Worm (Caenorhabditis elegans) whole organism, late embryonic: ENCODE data around the gene cdh-1.

Experiments
- F13H6.1 ChIP-seq: sonication (generic microtip); optimal IDR thresholded peaks from 2 replicates; lab custom pipeline; 2016; ENCODE audit warnings: missing genetic modification characterization, missing compliant biosample characterization
- K09A11.1 ChIP-seq: sonication (generic microtip); optimal IDR thresholded peaks from 2 replicates; lab custom pipeline; 2017; ENCODE audit warnings: antibody characterized with exemption, mild to moderate bottlenecking, missing genetic modification characterization, missing compliant biosample characterization; ENCODE audit not compliant: insufficient read depth
- ama-1 ChIP-seq: fragments of 150-350 bp; optimal IDR thresholded peaks from 2 replicates; lab custom pipeline; 2014
- ceh-14 ChIP-seq: sonication (generic microtip); optimal IDR thresholded peaks from 2 replicates; lab custom pipeline; 2016; ENCODE audit warnings: missing genotype, missing genetic modification characterization, missing compliant biosample characterization
- ceh-18 ChIP-seq: sonication (generic microtip); optimal IDR thresholded peaks from 2 replicates; lab custom pipeline; 2016; ENCODE audit warnings: missing genetic modification characterization, missing compliant biosample characterization
- ceh-19 ChIP-seq: fragments of 200-800 bp; sonication (Bioruptor generic); optimal IDR thresholded peaks from 2 replicates; lab custom pipeline; 2018; ENCODE audit warnings: mild to moderate bottlenecking, missing genetic modification characterization, missing compliant biosample characterization
- ceh-24 ChIP-seq: sonication (generic microtip); optimal IDR thresholded peaks from 2 replicates; lab custom pipeline; 2016; ENCODE audit warnings: mild to moderate bottlenecking, missing genetic modification characterization, missing compliant biosample characterization
- ceh-31 ChIP-seq: sonication (generic microtip); optimal IDR thresholded peaks from 2 replicates; lab custom pipeline; 2016; ENCODE audit warnings: missing genetic modification characterization, missing compliant biosample characterization
- ceh-34 ChIP-seq: sonication (generic microtip); optimal IDR thresholded peaks from 2 replicates; lab custom pipeline; 2016; ENCODE audit warnings: mild to moderate bottlenecking, missing genetic modification characterization, missing compliant biosample characterization
- ceh-45 ChIP-seq: fragments of 200-800 bp; sonication (Bioruptor generic); IDR thresholded peaks from 2 replicates; pipeline ENCODE4 v1.3.6; 2022; ENCODE audit warnings: missing genetic modification reagents, missing genetic modification characterization, missing compliant biosample characterization
- ceh-6 ChIP-seq: fragments of 200-800 bp; sonication (Bioruptor generic); optimal IDR thresholded peaks from 2 replicates; lab custom pipeline; 2018; ENCODE audit warnings: mild to moderate bottlenecking, missing genetic modification characterization, missing compliant biosample characterization
- ceh-9 ChIP-seq: sonication (generic microtip); optimal IDR thresholded peaks from 2 replicates; lab custom pipeline; 2016; ENCODE audit warnings: mild to moderate bottlenecking, missing genetic modification characterization, inconsistent platforms, missing compliant biosample characterization
- che-1 ChIP-seq: sonication (generic microtip); optimal IDR thresholded peaks from 2 replicates; lab custom pipeline; 2016; ENCODE audit warnings: mild to moderate bottlenecking, missing genetic modification characterization, missing compliant biosample characterization
- ets-4 ChIP-seq: sonication (generic microtip); optimal IDR thresholded peaks from 2 replicates; lab custom pipeline; 2016; ENCODE audit warnings: missing genetic modification characterization, missing compliant biosample characterization
- eyg-1 ChIP-seq: sonication (generic microtip); optimal IDR thresholded peaks from 2 replicates; lab custom pipeline; 2016; ENCODE audit warnings: missing genotype, missing genetic modification characterization, missing compliant biosample characterization
- fax-1 ChIP-seq: sonication (generic microtip); optimal IDR thresholded peaks from 2 replicates; lab custom pipeline; 2016; ENCODE audit warnings: missing genotype, missing genetic modification characterization, missing compliant biosample characterization
- fkh-6 ChIP-seq: sonication (generic microtip); optimal IDR thresholded peaks from 2 replicates; lab custom pipeline; 2016; ENCODE audit warnings: missing genetic modification characterization, missing compliant biosample characterization
- gmeb-2 ChIP-seq: sonication (generic microtip); optimal IDR thresholded peaks from 2 replicates; lab custom pipeline; 2016; ENCODE audit warnings: missing genetic modification characterization, inconsistent platforms, missing compliant biosample characterization
- hlh-8 ChIP-seq: sonication (generic microtip); optimal IDR thresholded peaks from 2 replicates; lab custom pipeline; 2016; ENCODE audit warnings: missing genotype, missing genetic modification characterization, missing compliant biosample characterization
- lim-6 ChIP-seq: sonication (generic microtip); optimal IDR thresholded peaks from 2 replicates; lab custom pipeline; 2016; ENCODE audit warnings: missing genetic modification characterization, missing compliant biosample characterization
- madf-2 ChIP-seq: sonication (generic microtip); optimal IDR thresholded peaks from 2 replicates; lab custom pipeline; 2017; ENCODE audit warnings: missing genetic modification characterization, missing compliant biosample characterization
- mec-3 ChIP-seq: sonication (generic microtip); optimal IDR thresholded peaks from 2 replicates; lab custom pipeline; 2016; ENCODE audit warnings: borderline replicate concordance, missing genetic modification characterization, missing compliant biosample characterization
- nfya-1 ChIP-seq: sonication (generic microtip); optimal IDR thresholded peaks from 2 replicates; lab custom pipeline; 2017; ENCODE audit warnings: missing genetic modification characterization, mild to moderate bottlenecking, missing compliant biosample characterization, antibody characterized with exemption, moderate library complexity
- odd-2 ChIP-seq: sonication (generic microtip); optimal IDR thresholded peaks from 2 replicates; lab custom pipeline; 2017; ENCODE audit warnings: antibody characterized with exemption, mild to moderate bottlenecking, missing genetic modification characterization, missing compliant biosample characterization
- pax-1 ChIP-seq: fragments of 150-350 bp; optimal IDR thresholded peaks from 2 replicates; lab custom pipeline; 2014; ENCODE audit warnings: missing biosample characterization, missing genetic modification characterization
- pha-4 ChIP-seq: fragments of 150-350 bp; optimal IDR thresholded peaks from 2 replicates; lab custom pipeline; 2018; ENCODE audit warnings: missing biosample characterization, missing genetic modification reagents, missing genetic modification characterization
- pqm-1 ChIP-seq: sonication (generic microtip); optimal IDR thresholded peaks from 2 replicates; lab custom pipeline; 2016; ENCODE audit warnings: missing genetic modification characterization, missing compliant biosample characterization
- rnt-1 ChIP-seq: sonication (generic microtip); optimal IDR thresholded peaks from 2 replicates; lab custom pipeline; 2016; ENCODE audit warnings: missing genetic modification characterization, missing compliant biosample characterization
- sdc-2 ChIP-seq: sonication (generic microtip); optimal IDR thresholded peaks from 2 replicates; lab custom pipeline; 2016; ENCODE audit warnings: missing genotype, missing genetic modification characterization, missing compliant biosample characterization
- syd-9 ChIP-seq: sonication (generic microtip); optimal IDR thresholded peaks from 2 replicates; lab custom pipeline; 2016; ENCODE audit warnings: mild to moderate bottlenecking, missing genetic modification characterization, moderate library complexity, missing compliant biosample characterization
- tbx-2 ChIP-seq: sonication (generic microtip); optimal IDR thresholded peaks from 2 replicates; lab custom pipeline; 2016; ENCODE audit warnings: missing genetic modification characterization, missing compliant biosample characterization
- ttx-3 ChIP-seq: sonication (generic microtip); optimal IDR thresholded peaks from 2 replicates; lab custom pipeline; 2016; ENCODE audit warnings: missing genetic modification reagents, missing genetic modification characterization, missing compliant biosample characterization
- unc-3 ChIP-seq, 2 experiments: fragments of 200-800 bp in 1 of 2; sonication (Bioruptor generic) in 1 of 2; sonication (generic microtip) in 1 of 2; conservative IDR thresholded peaks in 1 of 2; optimal IDR thresholded peaks in 1 of 2; 2 replicates each; pipeline versions ENCODE4 v1.3.6 to Lab custom; 2016 to 2022; ENCODE audit warnings: missing compliant biosample characterization in 2 of 2, missing genetic modification characterization in 2 of 2, missing genetic modification reagents in 1 of 2
- unc-42 ChIP-seq: sonication (generic microtip); optimal IDR thresholded peaks from 2 replicates; lab custom pipeline; 2016; ENCODE audit warnings: missing genotype, missing genetic modification characterization, missing compliant biosample characterization
- unc-86 ChIP-seq: sonication (generic microtip); optimal IDR thresholded peaks from 2 replicates; lab custom pipeline; 2016; ENCODE audit warnings: missing genetic modification characterization, missing compliant biosample characterization
- zip-5 ChIP-seq: sonication (generic microtip); optimal IDR thresholded peaks from 2 replicates; lab custom pipeline; 2016; ENCODE audit warnings: missing genetic modification characterization, missing compliant biosample characterization
- ztf-16 ChIP-seq: sonication (generic microtip); optimal IDR thresholded peaks from 2 replicates; lab custom pipeline; 2017; ENCODE audit warnings: missing genetic modification characterization, missing compliant biosample characterization

cdh-1 gene

ce11 chrIII:2966462-2966861, 55.8 kb downstream of the cdh-1 start (continued):
- TF ChIP-seq ama-1 (lab: Kevin White, UChicago) (no peak), odd-2 (tag; lab: Kevin White, UChicago) (no peak), ttx-3 (tag; lab: Kevin White, UChicago) (no peak), syd-9 (tag; lab: Kevin White, UChicago) (no peak), unc-86 (peak; percentile 28), ceh-14 (tag; lab: Kevin White, UChicago) (no peak), unc-42 (tag; lab: Kevin White, UChicago) (peak; percentile 75), K09A11.1 (no peak), zip-5 (tag; lab: Kevin White, UChicago) (no peak), fax-1 (tag; lab: Kevin White, UChicago) (no peak), ceh-18 (tag; lab: Kevin White, UChicago) (peak; percentile 77), ztf-16 (tag; lab: Kevin White, UChicago) (no peak), ceh-45 (GFP tag; lab: Robert Waterston, UW) (no peak), ceh-19 (GFP tag; lab: Kevin White, UChicago) (peak; percentile 37), ceh-6 (GFP tag; lab: Kevin White, UChicago) (no peak), madf-2 (tag; lab: Kevin White, UChicago) (no peak), sdc-2 (no peak), F13H6.1 (tag; lab: Kevin White, UChicago) (peak; percentile 66), eyg-1 (no peak), unc-3 (GFP tag; conservative IDR thresholded peaks at IDR 0.05; lab: Robert Waterston, UW) (0 out of 2 replicates have a peak, but pooled peaks have one; percentile 22), unc-3 (tag; optimal IDR thresholded peaks at IDR 0.05; lab: Kevin White, UChicago) (no peak), pha-4 (tag; lab: Kevin White, UChicago) (no peak), hlh-8 (tag; lab: Kevin White, UChicago) (no peak), ets-4 (peak; percentile 14), mec-3 (tag; lab: Kevin White, UChicago) (no peak), ceh-31 (peak; percentile 75), gmeb-2 (tag; lab: Kevin White, UChicago) (no peak), fkh-6 (no peak), tbx-2 (tag; lab: Kevin White, UChicago) (peak; percentile 75), ceh-34 (tag; lab: Kevin White, UChicago) (peak; percentile 43), rnt-1 (tag; lab: Kevin White, UChicago) (peak; percentile 46), pax-1 (no peak), che-1 (tag; lab: Kevin White, UChicago) (no peak), ceh-24 (no peak)

- TF ChIP-seq gmeb-2 (tag; lab: Kevin White, UChicago) (no peak), pqm-1 (tag; lab: Kevin White, UChicago) (no peak), ceh-18 (tag; lab: Kevin White, UChicago) (no peak), ceh-9 (tag; lab: Kevin White, UChicago) (no peak), mec-3 (tag; lab: Kevin White, UChicago) (no peak), syd-9 (tag; lab: Kevin White, UChicago) (no peak), che-1 (tag; lab: Kevin White, UChicago) (no peak), ama-1 (lab: Kevin White, UChicago) (no peak)
- TF ChIP-seq, all 69 proteins: peak for 0
Measured at ce11 chrIII:2970251-2970650, 59.5 kb downstream of the cdh-1 start.

ce11 chrIII:2972977-2973376, 62.3 kb downstream of the cdh-1 start:
- TF ChIP-seq rnt-1 (tag; lab: Kevin White, UChicago) (peak; percentile 5), nfya-1 (tag; lab: Kevin White, UChicago) (no peak)

ce11 chrIII:2975689-2976088, 65.0 kb downstream of the cdh-1 start, which contains the start of gene Y55D5A.3:
Gene Y55D5A.3, minus strand, starts transcription at chrIII:2975789.
- no peak for TF ChIP-seq lim-6 (tag; lab: Kevin White, UChicago)
- no peak for TF ChIP-seq ceh-18 (tag; lab: Kevin White, UChicago)
- no peak for TF ChIP-seq ets-4
- no peak for TF ChIP-seq K09A11.1
- TF ChIP-seq, all 69 proteins: peak for 0
